Worm (Caenorhabditis elegans): ENCODE data around the gene oac-56.
"Not testable (repeated sequence)": the region's sequence is repeated elsewhere in the genome, so short reads cannot be mapped to it uniquely, and the experiment has no call there.

oac-56 gene

DNA sequence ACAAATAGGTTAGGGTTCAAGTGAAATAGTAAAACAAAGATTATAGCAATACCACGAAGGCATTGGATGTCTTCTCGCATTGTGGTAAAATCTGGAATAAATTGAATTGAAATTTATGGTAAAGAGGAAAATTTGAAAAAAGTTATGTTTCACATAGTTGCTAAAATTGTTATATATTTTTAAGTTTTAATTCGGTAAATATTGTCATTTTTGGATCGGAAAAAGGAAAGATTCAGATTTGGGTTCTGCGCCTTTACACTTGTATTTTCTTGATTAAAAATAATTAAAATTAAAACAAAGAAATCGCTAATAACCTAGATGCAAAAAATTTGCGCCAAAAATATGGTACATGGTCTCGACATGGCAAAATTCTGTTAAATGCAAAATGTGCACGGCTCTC is at the start of gene oac-56:
TSS of gene oac-56 (minus strand) at position 101 of the 400 bp plus-strand sequence.
- no peak for TF ChIP-seq unc-62 (GFP tag; optimal IDR thresholded peaks at IDR 0.05)

DNA sequence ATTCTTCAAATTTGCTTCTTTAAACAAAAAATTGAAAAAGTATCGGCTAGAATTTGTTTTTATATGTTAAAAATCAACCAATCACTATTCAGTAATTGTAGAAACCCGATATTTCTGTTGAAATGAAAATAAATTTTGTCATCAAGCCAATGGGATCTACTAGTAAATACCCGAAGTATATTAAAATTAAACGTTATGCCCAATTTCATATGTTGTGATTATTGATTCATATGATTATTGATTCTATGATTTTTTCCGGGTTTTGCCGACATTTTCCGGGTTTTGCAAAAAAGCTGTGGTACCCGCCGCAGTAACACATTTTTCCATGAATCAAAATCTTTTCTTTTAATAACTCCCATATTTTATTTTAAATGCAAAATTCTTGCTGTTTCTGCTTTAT is 45.0 kb upstream of the oac-56 start:
- no peak for TF ChIP-seq unc-62 (GFP tag; optimal IDR thresholded peaks at IDR 0.05)

DNA sequence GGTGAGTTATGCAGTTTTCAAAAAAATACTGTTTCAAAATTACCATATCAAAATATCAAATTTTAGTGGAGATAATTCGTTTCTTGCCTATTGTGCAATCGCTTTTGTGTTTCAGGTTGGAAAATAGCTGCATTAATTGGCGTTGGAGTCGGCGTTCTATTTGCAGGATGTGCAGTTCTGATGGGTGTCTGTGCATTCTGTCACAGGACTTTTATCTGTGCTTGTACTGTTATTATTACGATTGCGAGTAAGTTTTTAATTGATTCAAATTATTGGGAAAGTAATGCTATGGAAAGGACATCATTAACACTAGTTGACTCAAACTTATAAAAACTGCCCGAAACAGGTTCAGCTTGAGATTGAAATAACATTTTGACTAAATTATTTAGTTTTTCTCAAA is 44.3 kb upstream of the oac-56 start:
- TF ChIP-seq unc-62 (GFP tag; optimal IDR thresholded peaks at IDR 0.05), result no peak

DNA sequence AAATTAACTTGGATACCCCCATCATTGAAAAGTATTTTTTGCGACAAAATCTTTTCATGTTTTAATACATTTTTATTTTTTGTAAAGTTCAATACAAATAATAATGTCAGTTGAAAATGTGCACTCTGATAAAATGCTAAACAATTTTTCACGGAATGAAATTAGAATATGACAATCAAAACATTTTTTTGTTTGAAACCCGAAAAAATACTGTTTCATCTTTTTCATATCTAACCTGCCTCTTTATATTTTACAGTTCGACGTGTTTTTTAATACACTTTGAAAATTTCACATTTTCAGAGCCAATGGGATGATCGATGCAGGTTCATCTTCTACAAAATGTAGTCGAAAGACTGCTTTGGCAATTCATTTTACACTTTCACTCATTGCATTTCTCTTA is 43.3 kb upstream of the oac-56 start, which contains the start of gene clc-8:
TSS of gene clc-8 (plus strand) at position 301 of the 400 bp plus-strand sequence.
- no peak for TF ChIP-seq unc-62 (GFP tag; optimal IDR thresholded peaks at IDR 0.05)

DNA sequence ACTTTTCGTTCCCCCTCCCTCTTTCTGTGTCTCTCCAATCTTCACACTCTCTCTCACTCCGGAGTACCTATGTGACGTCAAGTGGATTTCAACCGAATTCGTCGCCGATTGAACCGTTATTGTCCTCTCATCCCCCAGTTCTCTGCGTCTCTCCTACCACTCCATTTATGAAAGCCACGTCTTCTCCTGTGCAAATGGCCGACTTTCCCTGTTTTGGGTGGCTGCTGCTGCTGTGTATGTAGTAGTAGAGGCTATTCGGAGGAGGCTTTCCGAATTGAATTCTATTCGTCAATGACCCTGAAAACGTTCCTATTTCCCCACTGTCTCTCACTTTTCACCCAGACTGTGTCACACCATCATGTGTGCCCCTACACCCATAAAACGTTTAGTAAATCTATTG is 41.2 kb upstream of the oac-56 start:
- no peak for TF ChIP-seq unc-62 (GFP tag; optimal IDR thresholded peaks at IDR 0.05)

DNA sequence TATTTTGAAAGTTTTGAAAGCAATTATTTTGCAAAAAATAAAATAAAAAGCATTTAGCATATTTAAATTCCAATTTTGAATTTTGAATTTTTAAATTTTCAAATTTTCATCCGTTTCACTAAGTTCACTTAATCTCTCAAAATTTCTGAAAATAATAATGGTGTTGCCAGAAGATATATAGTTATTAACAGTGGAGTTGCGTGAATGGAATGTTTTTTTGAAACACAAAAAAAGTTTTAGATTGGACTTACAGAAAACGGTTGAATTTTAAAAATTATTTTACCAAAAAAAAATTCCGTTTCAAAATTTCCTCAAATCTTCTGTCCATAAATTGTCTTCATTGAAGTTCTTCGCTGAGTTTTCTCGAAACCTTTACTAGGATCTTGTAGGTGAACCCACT is 40.7 kb upstream of the oac-56 start:
- TF ChIP-seq unc-62 (GFP tag; optimal IDR thresholded peaks at IDR 0.05), result no peak

DNA sequence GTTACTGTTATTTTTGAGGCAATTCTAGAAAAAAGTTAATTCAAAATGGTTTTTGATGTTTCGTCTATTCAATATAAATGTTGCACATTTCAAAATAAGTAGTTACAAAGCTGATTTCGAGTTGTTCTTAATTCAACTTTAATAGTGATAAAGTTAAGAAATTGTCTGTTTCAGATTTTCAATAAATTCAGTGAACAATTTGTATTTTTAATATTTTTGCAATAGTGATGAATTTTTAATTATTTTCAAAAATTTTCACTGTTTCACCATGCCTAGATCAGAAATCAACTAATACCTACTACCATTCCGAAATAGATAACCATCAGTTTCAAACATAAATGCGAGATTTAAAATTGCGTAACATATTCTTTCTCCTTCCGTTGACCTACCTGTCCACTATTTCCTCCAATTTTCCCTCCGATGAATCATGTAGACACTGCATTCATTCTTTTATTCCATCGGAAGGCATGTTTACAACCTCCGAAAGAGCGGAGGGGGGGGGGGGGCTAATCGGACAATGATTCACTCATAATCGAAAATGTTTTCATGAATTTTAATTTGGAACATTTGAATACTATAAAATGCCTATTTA is 39.6 kb upstream of the oac-56 start:
- no peak for TF ChIP-seq unc-62 (GFP tag; optimal IDR thresholded peaks at IDR 0.05)

DNA sequence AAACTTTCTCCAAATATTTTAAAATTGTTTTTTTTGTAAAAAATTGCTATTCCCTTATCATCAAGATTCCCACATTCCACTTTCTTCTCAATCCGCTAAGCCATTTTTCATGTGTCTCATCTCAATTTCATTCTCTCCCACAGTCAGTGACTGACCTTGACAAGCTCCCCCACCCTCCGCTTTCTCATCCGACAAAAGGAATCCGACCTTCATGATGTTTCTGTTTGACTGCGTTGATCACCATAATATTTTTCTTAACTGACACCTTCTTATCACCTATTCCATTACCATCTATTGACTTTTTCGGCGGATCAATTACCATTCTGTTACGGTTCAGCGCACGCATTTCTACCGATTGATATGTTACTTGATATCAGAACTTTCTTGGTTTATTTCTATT is 38.5 kb upstream of the oac-56 start:
- TF ChIP-seq unc-62 (GFP tag; optimal IDR thresholded peaks at IDR 0.05), result no peak

DNA sequence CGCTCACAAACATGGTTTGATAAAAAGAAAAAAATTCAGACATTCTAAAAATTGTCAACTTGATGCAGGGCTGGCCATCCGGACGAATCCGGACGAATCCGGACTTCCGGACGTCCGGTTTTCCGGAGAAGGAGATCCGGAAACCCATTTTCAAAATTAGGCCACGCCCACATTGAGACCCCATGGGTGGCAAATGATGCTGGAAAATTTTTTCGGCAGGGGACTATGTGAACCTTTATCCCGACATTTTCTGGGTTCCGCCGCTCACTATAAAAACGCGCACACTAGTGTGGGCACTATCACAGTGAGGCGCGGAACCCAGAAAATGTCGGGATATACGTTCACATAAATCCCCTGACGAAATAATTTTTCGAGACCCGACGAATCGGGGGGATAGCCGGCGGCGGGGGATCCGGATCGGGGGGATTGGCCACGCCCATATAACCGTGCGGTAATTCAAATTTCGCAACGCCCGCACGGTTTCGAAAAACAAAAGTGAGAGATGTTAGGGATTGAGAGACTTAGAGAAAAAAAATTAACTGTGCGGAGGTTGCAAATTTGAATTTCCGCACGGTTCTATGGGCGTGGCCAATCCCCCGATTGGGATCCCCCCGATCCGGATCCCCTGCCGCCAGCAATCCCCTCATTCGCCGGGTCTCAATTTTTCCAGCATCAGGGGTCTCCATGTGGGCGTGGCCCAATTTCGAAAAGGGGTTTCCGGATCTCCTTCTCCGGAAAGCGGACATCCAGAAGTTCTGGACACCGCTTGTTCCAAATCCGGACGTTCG is 37.4 kb upstream of the oac-56 start:
- no peak for TF ChIP-seq unc-62 (GFP tag; optimal IDR thresholded peaks at IDR 0.05)

DNA sequence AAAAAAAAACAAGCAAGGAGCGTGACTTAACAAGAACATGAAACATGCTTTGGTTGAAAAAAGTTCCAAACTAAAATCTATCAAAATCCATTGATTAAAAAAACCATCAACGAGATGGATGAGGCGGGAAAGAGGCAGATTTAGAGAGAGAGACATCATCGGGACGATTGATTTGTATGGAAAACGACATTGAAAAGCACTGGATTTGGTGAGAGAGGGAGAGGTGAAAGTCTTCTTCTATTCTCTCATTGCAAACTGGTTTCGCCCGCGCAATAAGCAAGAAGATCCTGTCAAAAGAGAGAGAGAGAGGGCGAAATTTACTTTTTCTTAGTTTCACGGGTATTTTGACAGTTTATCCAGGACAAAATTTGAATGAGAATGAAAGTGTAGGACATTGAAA is 34.6 kb upstream of the oac-56 start:
- no peak for TF ChIP-seq unc-62 (GFP tag; optimal IDR thresholded peaks at IDR 0.05)

DNA sequence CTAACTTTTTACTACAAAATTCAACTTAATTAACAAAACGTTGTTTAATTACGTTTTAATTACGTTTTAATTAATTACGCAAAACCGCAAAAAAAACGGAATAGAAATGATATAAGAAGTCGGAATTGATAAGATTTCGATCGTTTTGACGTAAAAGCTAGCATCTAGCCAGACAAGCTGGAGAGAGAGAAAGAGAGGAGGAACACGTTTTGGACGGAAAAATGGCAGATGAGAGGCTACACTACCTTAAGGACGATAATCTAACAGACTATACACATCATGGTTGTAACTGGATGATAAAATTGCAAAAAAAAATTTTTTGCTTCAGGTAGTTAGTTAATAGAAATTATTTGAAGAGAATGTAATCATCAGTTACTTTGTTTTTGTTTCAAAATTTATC is 33.6 kb upstream of the oac-56 start:
- no peak for TF ChIP-seq unc-62 (GFP tag; optimal IDR thresholded peaks at IDR 0.05)

DNA sequence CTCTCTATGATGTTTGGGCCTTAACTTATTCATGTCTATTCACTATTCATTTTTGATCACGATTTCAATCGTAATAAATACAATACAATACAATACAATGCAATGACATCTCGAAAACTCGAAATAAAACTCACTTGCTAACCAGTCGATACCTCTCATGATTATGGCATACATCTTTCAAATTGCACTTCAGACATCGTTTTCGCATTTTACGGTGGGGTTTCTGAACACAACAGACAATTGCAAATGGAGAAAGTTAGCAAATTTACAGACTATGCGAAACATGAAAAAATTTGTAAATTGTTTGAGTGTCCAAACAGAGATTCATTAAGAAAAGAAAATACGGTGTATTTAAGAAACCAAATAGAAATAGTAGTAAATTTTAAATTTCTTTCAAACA is 32.9 kb upstream of the oac-56 start, which contains the start of gene paqr-3:
TSS of gene paqr-3 (minus strand) at position 210 of the 400 bp plus-strand sequence.
- TF ChIP-seq unc-62 (GFP tag; optimal IDR thresholded peaks at IDR 0.05), result no peak

DNA sequence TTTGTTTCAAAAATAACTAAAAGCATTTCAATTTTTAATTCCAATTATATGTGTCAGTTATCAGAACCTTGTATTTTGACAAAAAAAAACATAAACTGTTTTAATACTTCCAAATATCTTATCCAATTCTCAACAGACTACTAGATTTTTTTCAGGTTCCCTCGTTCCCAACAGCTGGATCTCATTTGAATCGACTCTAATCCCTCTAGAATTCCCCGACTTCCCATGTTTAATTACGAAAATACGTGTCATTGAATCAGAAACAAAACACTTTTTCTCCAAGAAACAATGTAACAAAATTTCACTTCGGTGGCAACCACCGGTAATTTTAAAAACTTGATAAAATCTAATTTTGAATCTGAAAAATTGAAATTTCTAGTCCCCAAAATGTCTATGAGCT is 28.6 kb upstream of the oac-56 start:
- no peak for TF ChIP-seq unc-62 (GFP tag; optimal IDR thresholded peaks at IDR 0.05)

DNA sequence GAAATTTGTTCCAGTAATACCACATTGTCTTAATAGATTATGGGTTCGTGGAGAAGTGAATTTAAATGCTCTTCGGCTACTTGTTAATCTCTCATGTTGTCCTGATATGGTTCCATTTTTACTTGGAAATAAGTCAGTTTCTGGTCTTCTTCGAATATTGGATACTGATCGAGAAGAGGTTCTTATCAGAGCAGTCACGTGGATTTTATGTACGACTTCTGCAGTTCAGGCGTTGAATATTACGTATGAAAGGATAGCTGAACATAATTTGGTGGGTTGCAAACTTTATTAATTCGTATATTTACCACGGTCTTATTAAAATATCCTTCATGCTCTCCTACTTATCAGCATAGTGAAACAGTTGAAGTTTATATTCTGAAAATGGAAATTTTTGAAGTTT is 27.3 kb upstream of the oac-56 start:
- no peak for TF ChIP-seq unc-62 (GFP tag; optimal IDR thresholded peaks at IDR 0.05)

DNA sequence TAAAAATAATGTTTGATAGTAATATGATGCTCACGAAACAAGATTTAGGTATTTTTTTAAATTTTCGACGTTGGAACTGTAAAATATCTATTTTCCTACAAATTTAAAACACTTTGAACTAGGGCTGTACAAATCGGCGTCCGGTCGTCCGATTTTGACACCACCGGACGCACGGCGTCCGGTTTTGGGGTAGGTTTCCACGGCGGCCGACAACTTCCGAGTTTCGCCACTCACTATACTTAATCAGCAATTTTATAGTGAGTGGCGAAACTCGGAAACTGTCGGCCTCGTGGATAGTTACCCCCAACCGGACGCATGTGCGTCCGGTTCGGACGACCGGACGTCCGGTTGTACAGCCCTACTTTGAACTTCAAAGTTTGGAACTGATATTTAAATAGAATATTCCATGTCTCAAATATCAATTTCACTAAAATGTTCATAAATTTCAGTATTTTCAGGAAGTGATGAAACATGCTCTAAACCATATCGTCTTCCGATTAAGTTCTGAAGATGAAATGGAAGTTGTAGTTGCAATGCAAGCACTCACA is 26.8 kb upstream of the oac-56 start:
- no peak for TF ChIP-seq unc-62 (GFP tag; optimal IDR thresholded peaks at IDR 0.05)

DNA sequence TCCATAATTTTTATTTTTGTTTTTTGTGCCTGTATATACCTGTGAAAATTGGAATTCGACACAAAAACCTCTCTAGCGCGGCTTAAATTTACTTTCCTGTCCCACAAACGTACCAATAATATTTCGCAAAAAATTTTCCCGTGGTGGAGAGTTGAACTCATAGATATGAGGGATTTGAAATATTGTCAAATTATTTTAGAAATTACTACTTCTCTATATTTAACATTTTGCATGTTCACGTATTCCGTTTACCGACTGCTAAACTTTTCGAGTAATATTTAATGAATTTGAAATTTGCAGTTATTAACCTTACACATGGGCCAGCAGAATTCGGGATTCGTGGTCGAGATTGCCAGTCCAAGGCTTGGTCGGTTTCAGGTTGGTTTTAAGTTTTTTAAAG is 23.3 kb upstream of the oac-56 start, which contains the start of gene Y67A10A.7:
TSS of gene Y67A10A.7 (plus strand) at position 301 of the 400 bp plus-strand sequence.
- not testable (repeated sequence) for TF ChIP-seq unc-62 (GFP tag; optimal IDR thresholded peaks at IDR 0.05)

DNA sequence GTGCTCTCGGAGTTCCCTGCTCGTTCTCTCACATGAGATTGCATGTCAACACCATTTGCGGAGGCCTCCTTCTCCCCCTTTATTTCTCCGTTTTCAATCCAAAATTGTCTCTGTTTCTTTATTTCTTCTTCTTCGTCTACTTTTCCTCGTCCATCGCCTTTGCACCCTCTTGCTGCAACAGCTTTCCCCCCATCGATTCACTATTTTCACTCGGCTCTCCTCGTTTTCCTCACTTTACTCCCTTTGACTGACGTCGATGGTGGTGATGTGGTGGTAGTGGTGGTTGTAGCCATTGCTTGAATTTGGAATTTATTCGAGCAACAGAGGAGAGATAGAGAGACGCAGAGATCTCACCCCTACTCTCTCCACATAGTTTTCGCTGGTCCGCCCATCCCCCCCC is 21.1 kb upstream of the oac-56 start:
- no peak for TF ChIP-seq unc-62 (GFP tag; optimal IDR thresholded peaks at IDR 0.05)

Data from whole organism, dauer.